Fruit fly (Drosophila melanogaster) whole organism, embryonic: ENCODE results near the gene CG46244.
A peak's percentile ranks its signal among the peaks of the same experiment; 100 is the strongest.

ENCODE experiments used
- Abd-B ChIP-seq: fragments of 200-800 bp; sonication (Bioruptor generic); optimal IDR thresholded peaks from 2 replicates; lab custom pipeline; 2018; ENCODE audit warnings: missing biosample characterization, mild to moderate bottlenecking, missing genetic modification characterization, moderate library complexity
- Aef1 ChIP-seq: fragments of 200-800 bp; sonication (Bioruptor generic); IDR thresholded peaks from 3 replicates; pipeline ENCODE4 v1.3.6; 2022; ENCODE audit warnings: missing biosample characterization, missing genetic modification characterization
- CG10366 ChIP-seq: fragments of 200-800 bp; sonication (Bioruptor generic); IDR thresholded peaks from 2 replicates; pipeline ENCODE4 v1.3.6; 2022; ENCODE audit warnings: missing biosample characterization, missing genetic modification characterization
- CG10543 ChIP-seq: fragments of 200-800 bp; sonication (Bioruptor generic); optimal IDR thresholded peaks from 3 replicates; lab custom pipeline; 2017; ENCODE audit warnings: missing biosample characterization, mild to moderate bottlenecking, missing genetic modification characterization, moderate library complexity
- CG11247 ChIP-seq: fragments of 200-800 bp; sonication (Bioruptor generic); IDR thresholded peaks from 2 replicates; pipeline ENCODE4 v1.3.6; 2022; ENCODE audit warnings: missing biosample characterization, missing genetic modification characterization
- CG1233 ChIP-seq: fragments of 200-800 bp; sonication (Bioruptor generic); optimal IDR thresholded peaks from 4 replicates; lab custom pipeline; 2018; ENCODE audit warnings: missing biosample characterization, mild to moderate bottlenecking, missing genetic modification characterization
- CG17568 ChIP-seq: fragments of 200-800 bp; sonication (Bioruptor generic); optimal IDR thresholded peaks from 2 replicates; lab custom pipeline; 2018; ENCODE audit warnings: missing biosample characterization, mild to moderate bottlenecking, missing genetic modification characterization, moderate library complexity
- CG1832 ChIP-seq: fragments of 200-800 bp; sonication (Bioruptor generic); optimal IDR thresholded peaks from 2 replicates; lab custom pipeline; 2017; ENCODE audit warnings: missing biosample characterization, mild to moderate bottlenecking, missing genetic modification characterization, inconsistent platforms
- CG18599 ChIP-seq: fragments of 200-800 bp; sonication (Bioruptor generic); optimal IDR thresholded peaks from 3 replicates; lab custom pipeline; 2017; ENCODE audit warnings: missing biosample characterization, missing genetic modification characterization, mild to moderate bottlenecking, moderate library complexity, missing genetic modification reagents
- CG2875 ChIP-seq: fragments of 200-800 bp; sonication (Bioruptor generic); optimal IDR thresholded peaks from 2 replicates; lab custom pipeline; 2017; ENCODE audit warnings: missing biosample characterization, mild to moderate bottlenecking, missing genetic modification characterization, missing genetic modification reagents
- CG32767 ChIP-seq: fragments of 200-800 bp; sonication (Bioruptor generic); IDR thresholded peaks from 2 replicates; pipeline ENCODE4 v1.3.6; 2022; ENCODE audit warnings: missing biosample characterization, missing genetic modification characterization
- CG34224 ChIP-seq: fragments of 200-800 bp; sonication (Bioruptor generic); IDR thresholded peaks from 3 replicates; pipeline ENCODE4 v1.3.6; 2022; ENCODE audit warnings: missing biosample characterization, missing genetic modification characterization; ENCODE audit not compliant: partially characterized antibody
- CG3995 ChIP-seq: fragments of 200-800 bp; sonication (Bioruptor generic); optimal IDR thresholded peaks from 3 replicates; lab custom pipeline; 2016; ENCODE audit warnings: missing biosample characterization, missing genetic modification characterization
- CG4820 ChIP-seq: fragments of 200-800 bp; sonication (Bioruptor generic); optimal IDR thresholded peaks from 3 replicates; lab custom pipeline; 2016; ENCODE audit warnings: missing biosample characterization, missing genetic modification characterization
- CG7928 ChIP-seq: fragments of 200-800 bp; sonication (Bioruptor generic); optimal IDR thresholded peaks from 2 replicates; lab custom pipeline; 2017; ENCODE audit warnings: missing biosample characterization, mild to moderate bottlenecking, missing genetic modification characterization
- CG8944 ChIP-seq: fragments of 200-800 bp; sonication (Bioruptor generic); optimal IDR thresholded peaks from 3 replicates; lab custom pipeline; 2016; ENCODE audit warnings: missing biosample characterization, missing genetic modification characterization
- CG9932 ChIP-seq: fragments of 200-800 bp; sonication (Bioruptor generic); IDR thresholded peaks from 2 replicates; pipeline ENCODE4 v1.3.6; 2022; ENCODE audit warnings: missing biosample characterization, missing genetic modification characterization
- ERR ChIP-seq: fragments of 200-800 bp; sonication (Bioruptor generic); optimal IDR thresholded peaks from 2 replicates; lab custom pipeline; 2016; ENCODE audit warnings: missing biosample characterization, missing genetic modification characterization
- Ets65A ChIP-seq: fragments of 200-800 bp; sonication (Bioruptor generic); peaks from one replicate; lab custom pipeline; 2016; ENCODE audit warnings: missing biosample characterization, missing genetic modification characterization
- Kr ChIP-seq: fragments of 200-800 bp; sonication (Bioruptor generic); optimal IDR thresholded peaks from 2 replicates; lab custom pipeline; 2017; ENCODE audit warnings: missing biosample characterization, mild to moderate bottlenecking, missing genetic modification characterization
- Lhr ChIP-seq: fragments of 200-800 bp; sonication (Bioruptor generic); optimal IDR thresholded peaks from 3 replicates; lab custom pipeline; 2017; ENCODE audit warnings: mild to moderate bottlenecking, missing biosample characterization, missing genetic modification reagents, missing genetic modification characterization
- Max ChIP-seq: fragments of 200-800 bp; sonication (Bioruptor generic); optimal IDR thresholded peaks from 2 replicates; lab custom pipeline; 2016; ENCODE audit warnings: missing biosample characterization, mild to moderate bottlenecking, missing genetic modification characterization
- Rfx ChIP-seq: fragments of 200-800 bp; sonication (Bioruptor generic); IDR thresholded peaks from 2 replicates; pipeline ENCODE4 v1.3.6; 2022; ENCODE audit warnings: missing biosample characterization, missing genetic modification characterization
- Sin3A ChIP-seq: fragments of >200 bp; optimal IDR thresholded peaks from 2 replicates; lab custom pipeline; 2018
- Sox102F ChIP-seq: fragments of 200-800 bp; sonication (Bioruptor generic); optimal IDR thresholded peaks from 2 replicates; lab custom pipeline; 2018; ENCODE audit warnings: missing biosample characterization, mild to moderate bottlenecking, missing genetic modification characterization, moderate library complexity
- Sry-β ChIP-seq: fragments of 200-800 bp; sonication (Bioruptor generic); optimal IDR thresholded peaks from 2 replicates; lab custom pipeline; 2018; ENCODE audit warnings: missing biosample characterization, mild to moderate bottlenecking, missing genetic modification characterization, moderate library complexity
- Trl ChIP-seq, 3 experiments: fragments of >200 bp in 2 of 3; fragments of 200-800 bp in 1 of 3; sonication (Bioruptor generic) in 1 of 3; optimal IDR thresholded peaks; 2 replicates in 1 of 3; 3 replicates in 2 of 3; lab custom pipeline; 2016 to 2017; ENCODE audit warnings: missing biosample characterization in 1 of 3, missing genetic modification characterization in 1 of 3
- aop ChIP-seq: fragments of 200-800 bp; sonication (Bioruptor generic); IDR thresholded peaks from 2 replicates; pipeline ENCODE4 v1.3.6; 2022; ENCODE audit warnings: missing biosample characterization, missing genetic modification characterization
- crc ChIP-seq: fragments of 200-800 bp; sonication (Bioruptor generic); optimal IDR thresholded peaks from 2 replicates; lab custom pipeline; 2016; ENCODE audit warnings: missing biosample characterization, missing genetic modification characterization
- danr ChIP-seq: fragments of 200-800 bp; sonication (Bioruptor generic); IDR thresholded peaks from 2 replicates; pipeline ENCODE4 v1.3.6; 2022; ENCODE audit warnings: missing biosample characterization, missing genetic modification characterization
- dati ChIP-seq: fragments of 200-800 bp; sonication (Bioruptor generic); IDR thresholded peaks from 2 replicates; pipeline ENCODE4 v1.3.6; 2022; ENCODE audit warnings: missing biosample characterization, missing genetic modification characterization
- disco-r ChIP-seq: fragments of 200-800 bp; sonication (Bioruptor generic); optimal IDR thresholded peaks from 2 replicates; lab custom pipeline; 2016; ENCODE audit warnings: missing biosample characterization, missing genetic modification characterization
- ems ChIP-seq: fragments of 200-800 bp; sonication (Bioruptor generic); optimal IDR thresholded peaks from 3 replicates; lab custom pipeline; 2016; ENCODE audit warnings: missing biosample characterization, missing genetic modification characterization
- ftz-f1 ChIP-seq: fragments of 200-800 bp; sonication (Bioruptor generic); optimal IDR thresholded peaks from 2 replicates; lab custom pipeline; 2016; ENCODE audit warnings: missing biosample characterization, missing genetic modification characterization
- gce ChIP-seq: fragments of 200-800 bp; sonication (Bioruptor generic); IDR thresholded peaks from 3 replicates; pipeline ENCODE4 v1.3.6; 2022; ENCODE audit warnings: missing biosample characterization, missing genetic modification characterization
- gro ChIP-seq: fragments of 200-800 bp; sonication (Bioruptor generic); optimal IDR thresholded peaks from 2 replicates; lab custom pipeline; 2016; ENCODE audit warnings: missing biosample characterization, missing genetic modification characterization
- gsb ChIP-seq: fragments of 200-800 bp; sonication (Bioruptor generic); IDR thresholded peaks from 2 replicates; pipeline ENCODE4 v1.3.6; 2022; ENCODE audit warnings: missing biosample characterization, missing genetic modification characterization
- jumu ChIP-seq: fragments of 200-800 bp; sonication (Bioruptor generic); optimal IDR thresholded peaks from 3 replicates; lab custom pipeline; 2016; ENCODE audit warnings: missing biosample characterization, missing genetic modification characterization
- lilli ChIP-seq: fragments of 200-800 bp; sonication (Bioruptor generic); optimal IDR thresholded peaks from 3 replicates; lab custom pipeline; 2016; ENCODE audit warnings: missing biosample characterization, missing genetic modification characterization
- maf-S ChIP-seq: fragments of 200-800 bp; sonication (Bioruptor generic); optimal IDR thresholded peaks from 2 replicates; lab custom pipeline; 2016; ENCODE audit warnings: missing biosample characterization, missing genetic modification characterization
- nerfin-1 ChIP-seq: fragments of 200-800 bp; sonication (Bioruptor generic); optimal IDR thresholded peaks from 3 replicates; lab custom pipeline; 2019; ENCODE audit warnings: missing biosample characterization, mild to moderate bottlenecking, missing genetic modification characterization, moderate library complexity
- pb ChIP-seq: fragments of 200-800 bp; sonication (Bioruptor generic); optimal IDR thresholded peaks from 3 replicates; lab custom pipeline; 2016; ENCODE audit warnings: missing biosample characterization, missing genetic modification characterization
- pfk ChIP-seq: fragments of 200-800 bp; sonication (Bioruptor generic); optimal IDR thresholded peaks from 2 replicates; lab custom pipeline; 2018; ENCODE audit warnings: missing biosample characterization, mild to moderate bottlenecking, missing genetic modification characterization, moderate library complexity
- phol ChIP-seq: fragments of 200-800 bp; sonication (Bioruptor generic); optimal IDR thresholded peaks from 3 replicates; lab custom pipeline; 2018; ENCODE audit warnings: missing biosample characterization, mild to moderate bottlenecking, missing genetic modification characterization, moderate library complexity
- pnt ChIP-seq: fragments of 200-800 bp; sonication (Bioruptor generic); optimal IDR thresholded peaks from 3 replicates; lab custom pipeline; 2016; ENCODE audit warnings: missing biosample characterization, missing genetic modification characterization
- prd ChIP-seq, 3 experiments: fragments of >200 bp in 2 of 3; fragments of 200-800 bp in 1 of 3; sonication (Bioruptor generic) in 1 of 3; optimal IDR thresholded peaks in 2 of 3; IDR thresholded peaks in 1 of 3; 2 replicates in 2 of 3; 3 replicates in 1 of 3; pipeline versions ENCODE4 v1.3.6 to Lab custom; 2017 to 2022; ENCODE audit warnings: missing biosample characterization in 1 of 3, missing genetic modification characterization in 1 of 3
- pros ChIP-seq: fragments of 200-800 bp; sonication (Bioruptor generic); optimal IDR thresholded peaks from 3 replicates; lab custom pipeline; 2019; ENCODE audit warnings: missing biosample characterization, mild to moderate bottlenecking, missing genetic modification characterization, moderate library complexity
- shn ChIP-seq: fragments of 200-800 bp; sonication (Bioruptor generic); optimal IDR thresholded peaks from 3 replicates; lab custom pipeline; 2016; ENCODE audit warnings: missing biosample characterization, missing genetic modification characterization
- sob ChIP-seq: fragments of 200-800 bp; sonication (Bioruptor generic); IDR thresholded peaks from 2 replicates; pipeline ENCODE4 v1.3.6; 2022; ENCODE audit warnings: missing biosample characterization, missing genetic modification characterization
- toy ChIP-seq: fragments of 200-800 bp; sonication (Bioruptor generic); IDR thresholded peaks from 2 replicates; pipeline ENCODE4 v1.3.6; 2022; ENCODE audit warnings: missing biosample characterization, missing genetic modification characterization
- wdn ChIP-seq: fragments of 200-800 bp; sonication (Bioruptor generic); IDR thresholded peaks from 2 replicates; pipeline ENCODE4 v1.3.6; 2022; ENCODE audit warnings: missing biosample characterization, missing genetic modification characterization

Gene CG46244

DNA sequence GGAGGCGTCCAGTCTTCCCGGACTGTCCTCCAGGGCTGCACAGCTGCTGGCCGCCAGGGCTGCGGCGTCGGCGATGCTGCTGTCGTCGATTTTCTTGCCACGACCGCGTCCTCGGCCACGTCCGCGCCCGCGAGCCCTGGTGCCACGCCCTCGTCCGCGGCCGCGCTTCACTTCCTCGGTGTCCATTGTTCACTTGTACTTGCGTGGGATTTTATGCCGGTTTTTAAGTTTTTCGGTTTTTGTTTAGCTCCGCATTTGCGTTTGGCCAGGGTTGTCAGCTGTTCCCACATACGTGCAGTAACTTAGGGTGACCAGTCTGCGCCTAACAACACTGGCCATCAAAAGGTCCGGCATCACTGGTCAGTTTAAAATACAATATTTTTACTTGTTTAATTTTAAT, 24.2 kb upstream of the CG46244 start, which contains the start of gene Hakai (continued):
- TF ChIP-seq CG10366 (GFP tag; lab: Robert Waterston, UW) (peak; percentile 35; the same call in 1 of the 2 replicates), gsb (GFP tag; lab: Robert Waterston, UW) (no peak), CG18599 (GFP tag; lab: Kevin White, UChicago) (peak; percentile 58), gro (GFP tag; lab: Kevin White, UChicago) (peak; percentile 37), ftz-f1 (GFP tag; lab: Kevin White, UChicago) (peak; percentile 53), Ets65A (GFP tag; lab: Kevin White, UChicago) (peak; percentile 94), ems (GFP tag; lab: Kevin White, UChicago) (peak; percentile 75), Sox102F (GFP tag; lab: Kevin White, UChicago) (peak; percentile 27), maf-S (peak; percentile 5), CG1832 (GFP tag; lab: Kevin White, UChicago) (peak; percentile 13), Sry-β (no peak), CG2875 (GFP tag; lab: Kevin White, UChicago) (no peak), phol (tag; lab: Kevin White, UChicago) (peak; percentile 70), CG8944 (peak; percentile 56), nerfin-1 (peak; percentile 29), Abd-B (GFP tag; lab: Kevin White, UChicago) (peak; percentile 31), CG10543 (GFP tag; lab: Kevin White, UChicago) (peak; percentile 30), ERR (GFP tag; lab: Kevin White, UChicago) (peak; percentile 52), jumu (peak; percentile 71), toy (GFP tag; lab: Robert Waterston, UW) (no peak), CG1233 (GFP tag; lab: Kevin White, UChicago) (no peak), CG11247 (GFP tag; lab: Robert Waterston, UW) (peak; percentile 60), aop (GFP tag; lab: Robert Waterston, UW) (no peak), Trl (optimal IDR thresholded peaks at IDR 0.05; lab: Kevin White, UChicago) (peak in 1 of 2 experiments; percentile 0), Trl (GFP tag; optimal IDR thresholded peaks at IDR 0.05; lab: Kevin White, UChicago) (peak; percentile 64), CG4820 (GFP tag; lab: Kevin White, UChicago) (peak; percentile 20), CG17568 (GFP tag; lab: Kevin White, UChicago) (no peak), crc (GFP tag; lab: Kevin White, UChicago) (peak; percentile 41), CG7928 (peak; percentile 97), Max (GFP tag; lab: Kevin White, UChicago) (peak; percentile 46), pros (GFP tag; lab: Kevin White, UChicago) (no peak), pfk (GFP tag; lab: Kevin White, UChicago) (no peak), Aef1 (0 out of 3 replicates have a peak, but pooled peaks have one; percentile 45), danr (GFP tag; lab: Robert Waterston, UW) (peak; percentile 43; the same call in 1 of the 2 replicates), shn (GFP tag; lab: Kevin White, UChicago) (peak; percentile 74), CG34224 (peak; percentile 57; the same call in 2 of the 3 replicates), dati (GFP tag; lab: Robert Waterston, UW) (peak; percentile 20; the same call in 1 of the 2 replicates), prd (optimal IDR thresholded peaks at IDR 0.05; lab: Kevin White, UChicago) (no peak), prd (GFP tag; IDR thresholded peaks at IDR 0.05; lab: Robert Waterston, UW) (peak; percentile 68), disco-r (GFP tag; lab: Kevin White, UChicago) (no peak), CG9932 (peak; percentile 83), gce (GFP tag; lab: Robert Waterston, UW) (0 out of 3 replicates have a peak, but pooled peaks have one; percentile 55), pb (GFP tag; lab: Kevin White, UChicago) (peak; percentile 70), CG3995 (GFP tag; lab: Kevin White, UChicago) (peak; percentile 4), lilli (GFP tag; lab: Kevin White, UChicago) (peak; percentile 76), Rfx (GFP tag; lab: Robert Waterston, UW) (peak; percentile 80), Kr (GFP tag; lab: Kevin White, UChicago) (no peak), pnt (GFP tag; lab: Kevin White, UChicago) (peak; percentile 70), Lhr (GFP tag; lab: Kevin White, UChicago) (peak; percentile 70), Sin3A (lab: Kevin White, UChicago) (peak; percentile 81), CG32767 (no peak), wdn (GFP tag; lab: Robert Waterston, UW) (no peak), sob (GFP tag; lab: Robert Waterston, UW) (peak; percentile 60)
